Worm (Caenorhabditis elegans) whole organism, L2 larva: ENCODE data around the gene F53B1.8.
A peak's percentile ranks its signal among the peaks of the same experiment; 100 is the strongest.

Experiments used
- C34F6.9 ChIP-seq: fragments of 150-350 bp; optimal IDR thresholded peaks from 2 replicates; lab custom pipeline; 2014; ENCODE audit warnings: missing biosample characterization, missing genetic modification characterization
- F13H6.1 ChIP-seq: sonication (generic microtip); optimal IDR thresholded peaks from 2 replicates; lab custom pipeline; 2016; ENCODE audit warnings: missing genetic modification characterization, missing compliant biosample characterization
- ZK546.5 ChIP-seq: sonication (generic microtip); optimal IDR thresholded peaks from 2 replicates; lab custom pipeline; 2017; ENCODE audit warnings: missing biosample characterization, missing genetic modification characterization
- alr-1 ChIP-seq: fragments of 150-350 bp; optimal IDR thresholded peaks from 2 replicates; lab custom pipeline; 2014; ENCODE audit warnings: missing biosample characterization, missing genetic modification characterization
- aly-2 ChIP-seq: fragments of 150-350 bp; optimal IDR thresholded peaks from 2 replicates; lab custom pipeline; 2014; ENCODE audit warnings: missing biosample characterization, missing genetic modification characterization
- blmp-1 ChIP-seq: sonication (generic microtip); optimal IDR thresholded peaks from 2 replicates; lab custom pipeline; 2017; ENCODE audit warnings: missing genetic modification characterization, mild to moderate bottlenecking, missing compliant biosample characterization, antibody characterized with exemption, moderate library complexity; ENCODE audit not compliant: insufficient read depth
- ceh-16 ChIP-seq: fragments of 150-350 bp; optimal IDR thresholded peaks from 2 replicates; lab custom pipeline; 2014; ENCODE audit warnings: missing biosample characterization, missing genetic modification characterization
- ceh-82 ChIP-seq: fragments of 150-350 bp; optimal IDR thresholded peaks from 2 replicates; lab custom pipeline; 2014; ENCODE audit warnings: missing biosample characterization, missing genetic modification characterization
- crh-2 ChIP-seq: sonication (generic microtip); optimal IDR thresholded peaks from 2 replicates; lab custom pipeline; 2017; ENCODE audit warnings: missing biosample characterization, missing genetic modification characterization
- dmd-4 ChIP-seq: sonication (generic microtip); optimal IDR thresholded peaks from 2 replicates; lab custom pipeline; 2017; ENCODE audit warnings: missing biosample characterization, missing genetic modification characterization
- egl-27 ChIP-seq: sonication (generic microtip); optimal IDR thresholded peaks from 3 replicates; lab custom pipeline; 2017; ENCODE audit warnings: missing biosample characterization, missing genetic modification reagents, missing genetic modification characterization
- elt-3 ChIP-seq: sonication (generic microtip); optimal IDR thresholded peaks from 2 replicates; lab custom pipeline; 2017; ENCODE audit warnings: missing biosample characterization, missing genetic modification characterization
- fos-1 ChIP-seq: fragments of 150-350 bp; optimal IDR thresholded peaks from 2 replicates; lab custom pipeline; 2014; ENCODE audit warnings: missing biosample characterization, missing genetic modification characterization
- lin-11 ChIP-seq: fragments of 150-350 bp; sonication (generic microtip); optimal IDR thresholded peaks from 2 replicates; lab custom pipeline; 2014; ENCODE audit warnings: missing biosample characterization, missing genetic modification characterization, inconsistent platforms, mixed read lengths
- lin-13 ChIP-seq: fragments of 150-350 bp; optimal IDR thresholded peaks from 2 replicates; lab custom pipeline; 2014; ENCODE audit warnings: missing biosample characterization, missing genetic modification reagents, missing genetic modification characterization
- lsy-2 ChIP-seq, 2 experiments: fragments of 150-350 bp in 1 of 2; sonication (generic microtip) in 1 of 2; optimal IDR thresholded peaks; 2 replicates each; lab custom pipeline; 2014 to 2017; ENCODE audit warnings: missing biosample characterization in 2 of 2, missing genetic modification characterization in 2 of 2
- mbf-1 ChIP-seq: sonication (generic microtip); optimal IDR thresholded peaks from 2 replicates; lab custom pipeline; 2017; ENCODE audit warnings: missing biosample characterization, missing genetic modification characterization
- mdl-1 ChIP-seq, 2 experiments: fragments of 150-350 bp in 1 of 2; sonication (generic microtip) in 1 of 2; optimal IDR thresholded peaks; 2 replicates each; lab custom pipeline; 2017; ENCODE audit warnings: missing biosample characterization in 2 of 2, missing genetic modification characterization in 2 of 2
- nhr-10 ChIP-seq: sonication (generic microtip); optimal IDR thresholded peaks from 2 replicates; lab custom pipeline; 2017; ENCODE audit warnings: missing biosample characterization, missing genetic modification characterization
- nhr-11 ChIP-seq: fragments of 150-350 bp; optimal IDR thresholded peaks from 2 replicates; lab custom pipeline; 2014; ENCODE audit warnings: missing biosample characterization, missing genetic modification characterization
- nhr-12 ChIP-seq: fragments of 150-350 bp; optimal IDR thresholded peaks from 2 replicates; lab custom pipeline; 2014; ENCODE audit warnings: missing biosample characterization, missing genetic modification characterization
- nhr-129 ChIP-seq: fragments of 150-350 bp; optimal IDR thresholded peaks from 2 replicates; lab custom pipeline; 2014; ENCODE audit warnings: missing biosample characterization, missing genetic modification characterization
- nhr-23 ChIP-seq: fragments of 150-350 bp; optimal IDR thresholded peaks from 2 replicates; lab custom pipeline; 2014; ENCODE audit warnings: missing biosample characterization, missing genetic modification reagents, missing genetic modification characterization
- nhr-237 ChIP-seq: fragments of 150-350 bp; optimal IDR thresholded peaks from 2 replicates; lab custom pipeline; 2014; ENCODE audit warnings: missing biosample characterization, missing genetic modification characterization
- nhr-25 ChIP-seq: fragments of 150-350 bp; sonication (generic microtip); optimal IDR thresholded peaks from 3 replicates; lab custom pipeline; 2014; ENCODE audit warnings: missing biosample characterization, missing genetic modification characterization
- sma-3 ChIP-seq: sonication (generic microtip); optimal IDR thresholded peaks from 2 replicates; lab custom pipeline; 2016; ENCODE audit warnings: missing genetic modification reagents, missing genetic modification characterization, missing compliant biosample characterization
- sma-9 ChIP-seq, 2 experiments: fragments of 150-350 bp in 1 of 2; sonication (generic microtip) in 1 of 2; optimal IDR thresholded peaks; 2 replicates each; lab custom pipeline; 2014 to 2016; ENCODE audit warnings: missing genetic modification characterization in 2 of 2, mild to moderate bottlenecking in 1 of 2, missing biosample characterization in 1 of 2, missing compliant biosample characterization in 1 of 2, missing genetic modification reagents in 1 of 2, moderate library complexity in 1 of 2
- unc-39 ChIP-seq: fragments of 150-350 bp; optimal IDR thresholded peaks from 2 replicates; lab custom pipeline; 2014; ENCODE audit warnings: missing biosample characterization, missing genetic modification characterization
- unc-62 ChIP-seq: fragments of 150-350 bp; optimal IDR thresholded peaks from 2 replicates; lab custom pipeline; 2014; ENCODE audit warnings: missing biosample characterization, missing genetic modification reagents, missing genetic modification characterization
- zag-1 ChIP-seq: fragments of 150-350 bp; optimal IDR thresholded peaks from 2 replicates; lab custom pipeline; 2014; ENCODE audit warnings: missing biosample characterization, missing genetic modification characterization
- ztf-1 ChIP-seq: fragments of 200-800 bp; sonication (Bioruptor generic); conservative IDR thresholded peaks from 2 replicates; pipeline ENCODE4 v1.3.6; 2022; ENCODE audit warnings: missing genetic modification characterization, missing compliant biosample characterization

The F53B1.8 gene

ce11 chrX:2164751-2165150 lies 34.7 kb upstream of the F53B1.8 start, which contains the start of gene F48B9.3:
Gene F48B9.3, plus strand, starts transcription at chrX:2165051.
- TF ChIP-seq ztf-1 (GFP tag; lab: Robert Waterston, UW) (no peak), alr-1 (tag; lab: Kevin White, UChicago) (no peak), lin-11 (no peak), unc-39 (tag; lab: Kevin White, UChicago) (no peak), zag-1 (tag; lab: Kevin White, UChicago) (no peak), crh-2 (tag; lab: Kevin White, UChicago) (no peak), ZK546.5 (no peak), ceh-16 (tag; lab: Kevin White, UChicago) (no peak), unc-62 (GFP tag; lab: Kevin White, UChicago) (no peak), lin-13 (GFP tag; lab: Kevin White, UChicago) (no peak), nhr-23 (tag; lab: Kevin White, UChicago) (no peak), mdl-1 (tag; optimal IDR thresholded peaks at IDR 0.05; lab: Kevin White, UChicago) (no peak)

- TF ChIP-seq nhr-11 (tag; lab: Kevin White, UChicago) (no peak), unc-62 (GFP tag; lab: Kevin White, UChicago) (no peak), ceh-82 (tag; lab: Kevin White, UChicago) (no peak), fos-1 (tag; lab: Kevin White, UChicago) (no peak), aly-2 (tag; lab: Kevin White, UChicago) (no peak), nhr-129 (tag; lab: Kevin White, UChicago) (no peak), mdl-1 (tag; optimal IDR thresholded peaks at IDR 0.05; lab: Kevin White, UChicago) (no peak), F13H6.1 (tag; lab: Kevin White, UChicago) (no peak), lsy-2 (tag; optimal IDR thresholded peaks at IDR 0.05; lab: Kevin White, UChicago) (no peak), sma-3 (no peak), dmd-4 (tag; lab: Kevin White, UChicago) (no peak), nhr-237 (tag; lab: Kevin White, UChicago) (no peak), nhr-12 (tag; lab: Kevin White, UChicago) (no peak), elt-3 (no peak), nhr-10 (tag; lab: Kevin White, UChicago) (no peak), nhr-23 (tag; lab: Kevin White, UChicago) (no peak), C34F6.9 (tag; lab: Kevin White, UChicago) (no peak)
Measured at ce11 chrX:2163084-2163483, 33.0 kb upstream of the F53B1.8 start, which contains the start of gene pdf-2. Gene pdf-2, plus strand, starts transcription at chrX:2163384.

DNA sequence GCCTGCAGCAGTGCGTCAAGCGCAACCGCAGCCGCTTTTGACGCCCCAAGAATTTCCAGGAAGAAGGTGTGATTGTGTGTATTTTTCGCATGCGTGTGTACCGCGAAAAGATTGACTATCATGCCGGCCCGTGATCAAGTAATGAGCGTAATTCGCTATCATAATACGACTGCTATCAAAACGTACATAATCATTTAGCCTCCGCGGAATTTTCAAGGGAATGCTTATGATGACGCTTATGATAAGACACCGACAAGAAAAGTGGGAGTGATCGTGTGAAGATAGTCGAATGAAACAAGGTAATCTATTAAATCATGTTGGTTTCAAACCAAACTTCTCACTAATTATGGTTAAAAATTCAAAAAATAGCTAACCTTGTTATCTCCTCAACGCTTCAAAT lies 27.8 kb upstream of the F53B1.8 start:
- peak; percentile 4 for TF ChIP-seq sma-9 (GFP tag; optimal IDR thresholded peaks at IDR 0.05; lab: Kevin White, UChicago)
- TF ChIP-seq sma-9 (tag; optimal IDR thresholded peaks at IDR 0.05; lab: Kevin White, UChicago) = no peak
- TF ChIP-seq mdl-1 (tag; optimal IDR thresholded peaks at IDR 0.05; lab: Kevin White, UChicago) = no peak
- no peak for TF ChIP-seq dmd-4 (tag; lab: Kevin White, UChicago)
- TF ChIP-seq fos-1 (tag; lab: Kevin White, UChicago) = peak; percentile 55

ce11 chrX:2153780-2154179 lies 23.7 kb upstream of the F53B1.8 start:
- TF ChIP-seq blmp-1 (tag; lab: Kevin White, UChicago) = peak; percentile 8
- TF ChIP-seq mdl-1 (tag; optimal IDR thresholded peaks at IDR 0.05; lab: Kevin White, UChicago) = no peak

DNA sequence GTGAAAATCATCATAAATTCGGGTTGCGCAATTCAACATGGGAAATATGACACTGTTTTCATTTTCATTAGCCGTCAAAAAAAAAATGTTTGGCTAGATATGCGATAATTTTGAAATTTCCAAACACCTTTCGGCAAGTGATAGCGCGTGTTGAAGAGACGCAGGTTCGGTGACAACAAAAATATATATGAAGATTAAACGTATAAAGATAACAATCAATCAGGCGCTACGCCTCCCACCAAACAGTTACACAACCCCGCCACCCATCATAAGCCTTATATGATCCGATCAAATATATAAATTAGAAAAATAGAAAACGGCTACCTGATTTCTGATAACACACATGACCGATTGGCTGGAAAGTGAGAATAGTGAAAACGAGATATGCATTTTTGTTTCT lies 22.0 kb upstream of the F53B1.8 start:
- TF ChIP-seq nhr-10 (tag; lab: Kevin White, UChicago) = no peak
- TF ChIP-seq nhr-25 (tag; lab: Kevin White, UChicago) = peak; percentile 6

ce11 chrX:2150006-2150405 lies 20.0 kb upstream of the F53B1.8 start, which contains the start of gene npax-2:
Gene npax-2, minus strand, starts transcription at chrX:2150106.
- TF ChIP-seq blmp-1 (tag; lab: Kevin White, UChicago) (no peak), ceh-82 (tag; lab: Kevin White, UChicago) (no peak), F13H6.1 (tag; lab: Kevin White, UChicago) (no peak), nhr-237 (tag; lab: Kevin White, UChicago) (no peak), aly-2 (tag; lab: Kevin White, UChicago) (no peak), egl-27 (tag; lab: Kevin White, UChicago) (no peak), mbf-1 (tag; lab: Kevin White, UChicago) (no peak)
